Fruit fly (Drosophila melanogaster): ENCODE data around the gene cyst.

dm6 chr2L:19453381-19453780 is 55.2 kb downstream of the cyst start, which contains the start of gene Top2:
- TF ChIP-seq Sp1 (GFP tag; optimal IDR thresholded peaks at IDR 0.05) (no peak), pan (optimal IDR thresholded peaks at IDR 0.05) (no peak), lola (GFP tag; optimal IDR thresholded peaks at IDR 0.05) (no peak), fru (GFP tag; optimal IDR thresholded peaks at IDR 0.05) (no peak), brk (GFP tag; optimal IDR thresholded peaks at IDR 0.05) (no peak)

All from whole organism, wandering third instar larva.